Fruit fly (Drosophila melanogaster) S2 (cell line): ENCODE data around the gene CG33322.

Source experiments
- CG8478 ChIP-seq: fragments of >200 bp; optimal IDR thresholded peaks from 2 replicates; lab custom pipeline; 2018
- CTCF ChIP-seq, 2 experiments: fragments of >200 bp; optimal IDR thresholded peaks; 2 replicates each; lab custom pipeline; 2018

DNA sequence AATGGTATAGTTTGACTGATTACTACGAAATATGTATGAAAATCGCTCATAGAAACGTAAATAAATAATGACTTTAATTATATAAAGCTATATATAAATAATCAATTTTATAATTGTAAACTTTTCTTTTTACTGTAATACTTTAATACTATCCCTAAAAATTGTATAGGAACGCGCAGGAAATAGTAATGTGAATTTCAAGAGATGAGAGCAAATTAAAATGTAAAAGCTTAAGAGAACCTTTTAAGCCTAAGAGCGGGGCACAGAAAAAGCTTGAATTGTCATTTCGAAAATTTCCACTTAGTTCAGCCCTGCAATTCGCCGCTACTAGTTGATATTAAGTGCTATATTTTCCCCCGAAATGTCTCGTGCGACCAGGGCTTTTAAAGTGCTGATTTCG is 13.3 kb upstream of the CG33322 start, which contains the start of gene CG31673:
- TF ChIP-seq CTCF (optimal IDR thresholded peaks at IDR 0.05; lab: Kevin White, UChicago): no peak
- no peak for TF ChIP-seq CG8478 (lab: Kevin White, UChicago)
